Fruit fly (Drosophila melanogaster): ENCODE measurements around the gene Bicra.

DNA sequence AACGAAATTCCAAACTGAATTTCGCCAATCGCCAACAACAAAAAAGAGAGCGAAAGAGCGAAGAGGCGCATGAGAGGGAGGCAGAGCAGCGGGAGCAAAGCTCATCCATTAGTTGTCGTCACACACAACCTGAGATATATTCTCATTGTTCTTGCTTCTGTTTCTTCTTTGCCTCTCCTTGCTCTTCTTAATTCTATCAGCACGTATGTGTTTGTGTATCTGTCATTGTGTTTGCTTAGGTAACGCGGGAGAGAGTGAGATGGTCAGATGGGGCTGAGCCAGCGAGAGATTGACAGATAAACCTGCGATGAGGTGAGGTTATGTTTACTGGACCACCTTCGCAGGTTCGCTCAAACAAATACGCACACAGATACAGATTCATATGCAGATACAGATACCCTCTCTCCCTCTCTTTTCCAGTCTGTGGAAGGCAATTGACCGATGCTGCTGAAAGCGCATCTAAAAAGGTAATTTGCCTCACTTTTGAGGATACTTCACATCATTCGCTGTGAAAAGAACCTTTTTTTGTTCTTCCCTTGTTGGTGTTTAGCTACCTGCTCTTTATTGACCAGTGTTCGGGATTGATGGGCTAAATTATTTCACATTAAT is 11.3 kb downstream of the Bicra start:
- TF ChIP-seq psq (optimal IDR thresholded peaks at IDR 0.05) (no peak), Dll (optimal IDR thresholded peaks at IDR 0.05) (no peak), pan (optimal IDR thresholded peaks at IDR 0.05) (no peak)
